Fruit fly (Drosophila melanogaster) whole organism, embryonic: Measurements from ENCODE around the gene Arp8.

Source experiments
- CG11696 ChIP-seq: fragments of 200-800 bp; sonication (Bioruptor generic); IDR thresholded peaks from 2 replicates; pipeline ENCODE4 v1.3.6; 2022; ENCODE audit warnings: missing biosample characterization, missing genetic modification characterization
- CG11723 ChIP-seq: fragments of 200-800 bp; sonication (Bioruptor generic); optimal IDR thresholded peaks from 2 replicates; lab custom pipeline; 2017; ENCODE audit warnings: missing biosample characterization, mild to moderate bottlenecking, missing genetic modification characterization
- CG13296 ChIP-seq: fragments of 200-800 bp; sonication (Bioruptor generic); optimal IDR thresholded peaks from 3 replicates; lab custom pipeline; 2018; ENCODE audit warnings: missing biosample characterization, mild to moderate bottlenecking, missing genetic modification characterization
- CG13424 ChIP-seq: fragments of 200-800 bp; sonication (Bioruptor generic); optimal IDR thresholded peaks from 2 replicates; lab custom pipeline; 2019; ENCODE audit warnings: missing biosample characterization, mild to moderate bottlenecking, missing genetic modification characterization, moderate library complexity
- CG13775 ChIP-seq: fragments of 200-800 bp; sonication (Bioruptor generic); optimal IDR thresholded peaks from 3 replicates; lab custom pipeline; 2017; ENCODE audit warnings: missing biosample characterization, mild to moderate bottlenecking, missing genetic modification characterization
- CG1603 ChIP-seq: fragments of 200-800 bp; sonication (Bioruptor generic); optimal IDR thresholded peaks from 2 replicates; lab custom pipeline; 2019; ENCODE audit warnings: missing biosample characterization, mild to moderate bottlenecking, missing genetic modification characterization, moderate library complexity
- CG17359 ChIP-seq: fragments of 200-800 bp; sonication (Bioruptor generic); optimal IDR thresholded peaks from 3 replicates; lab custom pipeline; 2018; ENCODE audit warnings: missing biosample characterization, mild to moderate bottlenecking, missing genetic modification characterization, moderate library complexity
- CG17612 ChIP-seq: fragments of 200-800 bp; sonication (Bioruptor generic); IDR thresholded peaks from 2 replicates; pipeline ENCODE4 v1.3.6; 2022; ENCODE audit warnings: missing biosample characterization, missing genetic modification characterization
- CG17912 ChIP-seq: fragments of 200-800 bp; sonication (Bioruptor generic); optimal IDR thresholded peaks from 2 replicates; lab custom pipeline; 2018; ENCODE audit warnings: missing biosample characterization, mild to moderate bottlenecking, missing genetic modification characterization
- CG2116 ChIP-seq: fragments of 200-800 bp; sonication (Bioruptor generic); optimal IDR thresholded peaks from 3 replicates; lab custom pipeline; 2018; ENCODE audit warnings: missing biosample characterization, mild to moderate bottlenecking, missing genetic modification characterization
- CG30020 ChIP-seq: fragments of 200-800 bp; optimal IDR thresholded peaks from 2 replicates; lab custom pipeline; 2019; ENCODE audit warnings: missing biosample characterization, mild to moderate bottlenecking, missing genetic modification characterization, moderate library complexity
- CG4282 ChIP-seq: fragments of 200-800 bp; sonication (Bioruptor generic); optimal IDR thresholded peaks from 2 replicates; lab custom pipeline; 2016; ENCODE audit warnings: missing biosample characterization, missing genetic modification characterization
- CG6854 ChIP-seq: fragments of 200-800 bp; sonication (Bioruptor generic); optimal IDR thresholded peaks from 3 replicates; lab custom pipeline; 2017; ENCODE audit warnings: missing biosample characterization, mild to moderate bottlenecking, missing genetic modification characterization
- CG7963 ChIP-seq: fragments of 200-800 bp; sonication (Bioruptor generic); IDR thresholded peaks from 3 replicates; pipeline ENCODE4 v1.3.6; 2022; ENCODE audit warnings: missing biosample characterization, missing genetic modification characterization; ENCODE audit not compliant: partially characterized antibody
- CG8359 ChIP-seq: fragments of 200-800 bp; sonication (Bioruptor generic); optimal IDR thresholded peaks from 2 replicates; lab custom pipeline; 2017; ENCODE audit warnings: missing biosample characterization, mild to moderate bottlenecking, missing genetic modification characterization, borderline replicate concordance
- CG8944 ChIP-seq: fragments of 200-800 bp; sonication (Bioruptor generic); optimal IDR thresholded peaks from 3 replicates; lab custom pipeline; 2016; ENCODE audit warnings: missing biosample characterization, missing genetic modification characterization
- CG9437 ChIP-seq: fragments of 200-800 bp; sonication (Bioruptor generic); optimal IDR thresholded peaks from 2 replicates; lab custom pipeline; 2018; ENCODE audit warnings: missing biosample characterization, mild to moderate bottlenecking, missing genetic modification characterization
- CG9609 ChIP-seq: fragments of 200-800 bp; sonication (Bioruptor generic); optimal IDR thresholded peaks from 3 replicates; lab custom pipeline; 2016; ENCODE audit warnings: missing biosample characterization, missing genetic modification characterization
- Chrac-16 ChIP-seq: fragments of 200-800 bp; sonication (Bioruptor generic); optimal IDR thresholded peaks from 3 replicates; lab custom pipeline; 2016; ENCODE audit warnings: missing biosample characterization, missing genetic modification characterization
- CoRest ChIP-seq: fragments of 200-800 bp; sonication (Bioruptor generic); optimal IDR thresholded peaks from 3 replicates; lab custom pipeline; 2018; ENCODE audit warnings: missing biosample characterization, mild to moderate bottlenecking, missing genetic modification characterization, moderate library complexity
- Dp ChIP-seq: fragments of 200-800 bp; sonication (Bioruptor generic); optimal IDR thresholded peaks from 2 replicates; lab custom pipeline; 2018; ENCODE audit warnings: missing biosample characterization, mild to moderate bottlenecking, missing genetic modification characterization, moderate library complexity
- Dref ChIP-seq: fragments of 200-800 bp; sonication (Bioruptor generic); IDR thresholded peaks from 2 replicates; pipeline ENCODE4 v1.3.6; 2022; ENCODE audit warnings: missing biosample characterization, missing genetic modification characterization
- Ets97D ChIP-seq: fragments of 200-800 bp; sonication (Bioruptor generic); optimal IDR thresholded peaks from 3 replicates; lab custom pipeline; 2016; ENCODE audit warnings: missing biosample characterization, missing genetic modification characterization
- Hmr ChIP-seq: fragments of 200-800 bp; sonication (Bioruptor generic); optimal IDR thresholded peaks from 3 replicates; lab custom pipeline; 2017; ENCODE audit warnings: mild to moderate bottlenecking, missing biosample characterization, missing genetic modification reagents, missing genetic modification characterization
- MTF-1 ChIP-seq: fragments of 200-800 bp; sonication (Bioruptor generic); optimal IDR thresholded peaks from 2 replicates; lab custom pipeline; 2018; ENCODE audit warnings: missing biosample characterization, mild to moderate bottlenecking, missing genetic modification characterization, borderline replicate concordance
- Meics ChIP-seq: fragments of 200-800 bp; sonication (Bioruptor generic); optimal IDR thresholded peaks from 2 replicates; lab custom pipeline; 2017; ENCODE audit warnings: missing biosample characterization, mild to moderate bottlenecking, missing genetic modification characterization
- NK7.1 ChIP-seq: fragments of 200-800 bp; sonication (Bioruptor generic); optimal IDR thresholded peaks from 3 replicates; lab custom pipeline; 2016; ENCODE audit warnings: missing biosample characterization, missing genetic modification characterization
- PHDP ChIP-seq: fragments of 200-800 bp; sonication (Bioruptor generic); optimal IDR thresholded peaks from 3 replicates; lab custom pipeline; 2018; ENCODE audit warnings: missing biosample characterization, mild to moderate bottlenecking, missing genetic modification characterization, moderate library complexity
- Pdp1 ChIP-seq, 2 experiments: fragments of 200-800 bp; sonication (Bioruptor generic); optimal IDR thresholded peaks; 3 replicates each; lab custom pipeline; 2016; ENCODE audit warnings: missing biosample characterization in 2 of 2, missing genetic modification characterization in 2 of 2, mild to moderate bottlenecking in 1 of 2, moderate library complexity in 1 of 2
- Scr ChIP-seq: fragments of 200-800 bp; sonication (Bioruptor generic); IDR thresholded peaks from 2 replicates; pipeline ENCODE4 v1.3.6; 2022; ENCODE audit warnings: missing biosample characterization, missing genetic modification characterization; ENCODE audit not compliant: partially characterized antibody
- Stat92E ChIP-seq, 3 experiments: fragments of >200 bp in 2 of 3; fragments of 200-800 bp in 1 of 3; sonication (Bioruptor generic) in 1 of 3; optimal IDR thresholded peaks; 2 replicates each; lab custom pipeline; 2017 to 2019; ENCODE audit warnings: missing biosample characterization in 3 of 3, missing genetic modification characterization in 3 of 3, mild to moderate bottlenecking in 1 of 3, moderate library complexity in 1 of 3
- chn ChIP-seq: fragments of 200-800 bp; sonication (Bioruptor generic); optimal IDR thresholded peaks from 2 replicates; lab custom pipeline; 2016; ENCODE audit warnings: missing biosample characterization, missing genetic modification characterization
- fd96Cb ChIP-seq: fragments of 200-800 bp; sonication (Bioruptor generic); optimal IDR thresholded peaks from 2 replicates; lab custom pipeline; 2018; ENCODE audit warnings: missing biosample characterization, mild to moderate bottlenecking, missing genetic modification characterization, moderate library complexity
- gem ChIP-seq: fragments of 200-800 bp; sonication (Bioruptor generic); optimal IDR thresholded peaks from 2 replicates; lab custom pipeline; 2019; ENCODE audit warnings: missing biosample characterization, mild to moderate bottlenecking, missing genetic modification characterization, moderate library complexity
- gfzf ChIP-seq: fragments of 200-800 bp; sonication (Bioruptor generic); optimal IDR thresholded peaks from 2 replicates; lab custom pipeline; 2016; ENCODE audit warnings: missing biosample characterization, mild to moderate bottlenecking, missing genetic modification characterization, moderate library complexity
- hth ChIP-seq: fragments of >200 bp; optimal IDR thresholded peaks from 2 replicates; lab custom pipeline; 2017; ENCODE audit warnings: inconsistent platforms
- lab ChIP-seq: fragments of 200-800 bp; sonication (Bioruptor generic); optimal IDR thresholded peaks from 3 replicates; lab custom pipeline; 2017; ENCODE audit warnings: missing biosample characterization, missing genetic modification characterization, mild to moderate bottlenecking, moderate library complexity, missing genetic modification reagents
- lilli ChIP-seq: fragments of 200-800 bp; sonication (Bioruptor generic); optimal IDR thresholded peaks from 3 replicates; lab custom pipeline; 2016; ENCODE audit warnings: missing biosample characterization, missing genetic modification characterization
- mam ChIP-seq: fragments of 200-800 bp; sonication (Bioruptor generic); optimal IDR thresholded peaks from 3 replicates; lab custom pipeline; 2016; ENCODE audit warnings: missing biosample characterization, missing genetic modification characterization
- p53 ChIP-seq: fragments of 200-800 bp; sonication (Bioruptor generic); optimal IDR thresholded peaks from 2 replicates; lab custom pipeline; 2016; ENCODE audit warnings: missing biosample characterization, missing genetic modification characterization
- row ChIP-seq: fragments of 200-800 bp; sonication (Bioruptor generic); IDR thresholded peaks from 3 replicates; pipeline ENCODE4 v1.3.6; 2022; ENCODE audit warnings: missing biosample characterization, missing genetic modification characterization
- schlank ChIP-seq: fragments of 200-800 bp; sonication (Bioruptor generic); optimal IDR thresholded peaks from 2 replicates; lab custom pipeline; 2018; ENCODE audit warnings: missing biosample characterization, mild to moderate bottlenecking, missing genetic modification characterization
- sens ChIP-seq: fragments of 200-800 bp; sonication (Bioruptor generic); peaks from one replicate; lab custom pipeline; 2016; ENCODE audit warnings: missing biosample characterization, missing genetic modification characterization
- so ChIP-seq: fragments of 200-800 bp; sonication (Bioruptor generic); IDR thresholded peaks from 3 replicates; pipeline ENCODE4 v1.3.6; 2022; ENCODE audit warnings: missing biosample characterization, missing genetic modification characterization
- sr ChIP-seq: fragments of 200-800 bp; sonication (Bioruptor generic); IDR thresholded peaks from 3 replicates; pipeline ENCODE4 v1.3.6; 2022; ENCODE audit warnings: missing biosample characterization, missing genetic modification characterization
- twi ChIP-seq: fragments of 200-800 bp; optimal IDR thresholded peaks from 2 replicates; lab custom pipeline; 2019; ENCODE audit warnings: missing biosample characterization, mild to moderate bottlenecking, missing genetic modification characterization, moderate library complexity
- wor ChIP-seq: fragments of 200-800 bp; sonication (Bioruptor generic); IDR thresholded peaks from 2 replicates; pipeline ENCODE4 v1.3.6; 2022; ENCODE audit warnings: missing biosample characterization, missing genetic modification characterization
- zfh1 ChIP-seq: fragments of 200-800 bp; sonication (Bioruptor generic); IDR thresholded peaks from 3 replicates; pipeline ENCODE4 v1.3.6; 2022; ENCODE audit warnings: missing biosample characterization, missing genetic modification characterization

Arp8 gene

dm6 chrX:17856458-17857277 is 3.9 kb downstream of the Arp8 start, which contains the start of gene Srx (continued):
- TF ChIP-seq Scr (GFP tag; lab: Robert Waterston, UW) (peak; percentile 26; the same call in 1 of the 2 replicates), Chrac-16 (no peak), MTF-1 (GFP tag; lab: Kevin White, UChicago) (no peak), Dp (peak; percentile 86), gfzf (peak; percentile 2), Hmr (GFP tag; lab: Kevin White, UChicago) (peak; percentile 2), NK7.1 (GFP tag; lab: Kevin White, UChicago) (no peak), hth (lab: Kevin White, UChicago) (no peak), sens (GFP tag; lab: Kevin White, UChicago) (peak; percentile 72), Pdp1 (GFP tag; optimal IDR thresholded peaks at IDR 0.05; lab: Kevin White, UChicago) (peak; percentile 26 to 72), Meics (peak; percentile 4), CG9437 (GFP tag; lab: Kevin White, UChicago) (peak; percentile 41), PHDP (tag; lab: Kevin White, UChicago) (no peak), CG2116 (GFP tag; lab: Kevin White, UChicago) (peak; percentile 53), lilli (peak; percentile 10), CG4282 (GFP tag; lab: Kevin White, UChicago) (no peak), Ets97D (peak; percentile 66), fd96Cb (tag; lab: Kevin White, UChicago) (no peak), so (GFP tag; lab: Robert Waterston, UW) (0 out of 3 replicates have a peak, but pooled peaks have one; percentile 35), CoRest (tag; lab: Kevin White, UChicago) (peak; percentile 41), row (GFP tag; lab: Robert Waterston, UW) (peak; percentile 43; the same call in 2 of the 3 replicates), CG17912 (GFP tag; lab: Kevin White, UChicago) (no peak), zfh1 (0 out of 3 replicates have a peak, but pooled peaks have one; percentile 20), CG11723 (GFP tag; lab: Kevin White, UChicago) (no peak), wor (GFP tag; lab: Robert Waterston, UW) (no peak), CG8944 (GFP tag; lab: Kevin White, UChicago) (no peak), CG13775 (GFP tag; lab: Kevin White, UChicago) (peak; percentile 3), gem (no peak), CG1603 (peak; percentile 57), CG7963 (no peak), lab (GFP tag; lab: Kevin White, UChicago) (no peak), CG13424 (tag; lab: Kevin White, UChicago) (peak; percentile 44), Dref (GFP tag; lab: Robert Waterston, UW) (peak; percentile 35; the same call in 1 of the 2 replicates), CG9609 (GFP tag; lab: Kevin White, UChicago) (peak; percentile 11), CG13296 (peak; percentile 25), CG11696 (GFP tag; lab: Robert Waterston, UW) (no peak), mam (GFP tag; lab: Kevin White, UChicago) (peak; percentile 38), Stat92E (GFP tag; optimal IDR thresholded peaks at IDR 0.05; lab: Kevin White, UChicago) (no peak), twi (no peak), chn (no peak), CG30020 (tag; lab: Kevin White, UChicago) (no peak), sr (GFP tag; lab: Robert Waterston, UW) (no peak), CG17612 (GFP tag; lab: Robert Waterston, UW) (no peak), CG6854 (GFP tag; lab: Kevin White, UChicago) (no peak), schlank (no peak), CG8359 (GFP tag; lab: Kevin White, UChicago) (no peak), p53 (GFP tag; lab: Kevin White, UChicago) (no peak), CG17359 (tag; lab: Kevin White, UChicago) (peak; percentile 19)
